Worm (Caenorhabditis elegans) whole organism, early embryonic: ENCODE results near the gene T16G1.13.

Source experiments
- B0310.2 ChIP-seq: sonication (generic microtip); optimal IDR thresholded peaks from 2 replicates; lab custom pipeline; 2016; ENCODE audit warnings: mild to moderate bottlenecking, missing genetic modification characterization, missing compliant biosample characterization
- F13C5.2 ChIP-seq: sonication (generic microtip); optimal IDR thresholded peaks from 2 replicates; lab custom pipeline; 2017; ENCODE audit warnings: mild to moderate bottlenecking, missing genetic modification characterization, inconsistent platforms, missing compliant biosample characterization
- aly-1 ChIP-seq: sonication (generic microtip); optimal IDR thresholded peaks from 2 replicates; lab custom pipeline; 2016; ENCODE audit warnings: missing genetic modification characterization, missing compliant biosample characterization
- ama-1 ChIP-seq: fragments of 150-350 bp; optimal IDR thresholded peaks from 2 replicates; lab custom pipeline; 2014
- ceh-13 ChIP-seq: fragments of 200-800 bp; sonication (Bioruptor generic); optimal IDR thresholded peaks from 2 replicates; lab custom pipeline; 2018; ENCODE audit warnings: mild to moderate bottlenecking, missing genetic modification characterization, missing compliant biosample characterization
- ceh-36 ChIP-seq: sonication (generic microtip); optimal IDR thresholded peaks from 2 replicates; lab custom pipeline; 2016; ENCODE audit warnings: missing genetic modification characterization, inconsistent platforms, missing compliant biosample characterization
- ets-7 ChIP-seq: sonication (generic microtip); optimal IDR thresholded peaks from 2 replicates; lab custom pipeline; 2016; ENCODE audit warnings: missing genotype, missing genetic modification characterization, missing compliant biosample characterization
- flt-1 ChIP-seq: fragments of 200-800 bp; sonication (Bioruptor generic); IDR thresholded peaks from 2 replicates; pipeline ENCODE4 v1.3.6; 2022; ENCODE audit warnings: missing genetic modification characterization, missing compliant biosample characterization
- hmbx-1 ChIP-seq: sonication (generic microtip); optimal IDR thresholded peaks from 2 replicates; lab custom pipeline; 2016; ENCODE audit warnings: mild to moderate bottlenecking, missing genetic modification characterization, missing compliant biosample characterization
- hmg-4 ChIP-seq: fragments of 200-800 bp; sonication (Bioruptor generic); optimal IDR thresholded peaks from 2 replicates; lab custom pipeline; 2018; ENCODE audit warnings: mild to moderate bottlenecking, missing genetic modification characterization, missing compliant biosample characterization
- hnd-1 ChIP-seq: sonication (generic microtip); optimal IDR thresholded peaks from 2 replicates; lab custom pipeline; 2016; ENCODE audit warnings: missing genetic modification characterization, missing compliant biosample characterization
- pes-1 ChIP-seq: fragments of 200-800 bp; sonication (Bioruptor generic); IDR thresholded peaks from 2 replicates; pipeline ENCODE4 v1.3.6; 2022; ENCODE audit warnings: missing genetic modification reagents, missing genetic modification characterization, missing compliant biosample characterization
- scrt-1 ChIP-seq: fragments of 200-800 bp; sonication (Bioruptor generic); IDR thresholded peaks from 2 replicates; pipeline ENCODE4 v1.3.6; 2022; ENCODE audit warnings: missing genetic modification characterization, missing compliant biosample characterization
- sea-1 ChIP-seq: fragments of 200-800 bp; sonication (Bioruptor generic); conservative IDR thresholded peaks from 2 replicates; pipeline ENCODE4 v1.3.6; 2022; ENCODE audit warnings: missing genetic modification characterization, missing compliant biosample characterization
- tbx-11 ChIP-seq: fragments of 200-800 bp; sonication (Bioruptor generic); IDR thresholded peaks from 2 replicates; pipeline ENCODE4 v1.3.6; 2022; ENCODE audit warnings: missing genetic modification characterization, missing compliant biosample characterization
- tbx-37 ChIP-seq: fragments of 200-800 bp; sonication (Bioruptor generic); conservative IDR thresholded peaks from 2 replicates; pipeline ENCODE4 v1.3.6; 2022; ENCODE audit warnings: missing genetic modification reagents, missing genetic modification characterization, missing compliant biosample characterization
- tra-4 ChIP-seq: sonication (generic microtip); optimal IDR thresholded peaks from 2 replicates; lab custom pipeline; 2017; ENCODE audit warnings: missing genetic modification characterization, missing compliant biosample characterization

T16G1.13 gene

ce11 chrV:12919705-12920104 lies 30.0 kb upstream of the T16G1.13 start, which contains the start of gene lipl-1:
Gene lipl-1 (plus strand): TSS chrV:12919986.
- TF ChIP-seq ceh-13 (GFP tag; lab: Kevin White, UChicago) (no peak), pes-1 (no peak), B0310.2 (tag; lab: Kevin White, UChicago) (no peak), hnd-1 (tag; lab: Kevin White, UChicago) (no peak), tbx-11 (no peak), scrt-1 (GFP tag; lab: Robert Waterston, UW) (no peak), ceh-36 (tag; lab: Kevin White, UChicago) (no peak), tra-4 (tag; lab: Kevin White, UChicago) (no peak), aly-1 (tag; lab: Kevin White, UChicago) (no peak)

ce11 chrV:12921680-12922079 lies 28.0 kb upstream of the T16G1.13 start:
- TF ChIP-seq hnd-1 (tag; lab: Kevin White, UChicago), result no peak
- no peak for TF ChIP-seq tbx-11
- TF ChIP-seq B0310.2 (tag; lab: Kevin White, UChicago), result no peak
- no peak for TF ChIP-seq pes-1
- no peak for TF ChIP-seq ceh-13 (GFP tag; lab: Kevin White, UChicago)
- no peak for TF ChIP-seq F13C5.2
- no peak for TF ChIP-seq ama-1
- TF ChIP-seq hmg-4 (GFP tag; lab: Kevin White, UChicago), result no peak
- TF ChIP-seq tra-4 (tag; lab: Kevin White, UChicago), result no peak
- TF ChIP-seq ets-7 (tag; lab: Kevin White, UChicago), result no peak
- no peak for TF ChIP-seq hmbx-1 (tag; lab: Kevin White, UChicago)
- no peak for TF ChIP-seq scrt-1 (GFP tag; lab: Robert Waterston, UW)

ce11 chrV:12922308-12922707 lies 27.4 kb upstream of the T16G1.13 start, which contains the start of gene dhrs-4:
Gene dhrs-4 (plus strand): TSS chrV:12922608.
- no peak for TF ChIP-seq ceh-36 (tag; lab: Kevin White, UChicago)
- no peak for TF ChIP-seq pes-1
- no peak for TF ChIP-seq ceh-13 (GFP tag; lab: Kevin White, UChicago)

ce11 chrV:12924128-12924527 lies 25.6 kb upstream of the T16G1.13 start, which contains the start of gene pqn-67:
Gene pqn-67 (plus strand): TSS chrV:12924428.
- no peak for TF ChIP-seq aly-1 (tag; lab: Kevin White, UChicago)
- TF ChIP-seq B0310.2 (tag; lab: Kevin White, UChicago), result no peak
- no peak for TF ChIP-seq ama-1
- TF ChIP-seq F13C5.2, result no peak
- TF ChIP-seq hmbx-1 (tag; lab: Kevin White, UChicago), result no peak
- no peak for TF ChIP-seq tbx-37 (GFP tag; lab: Robert Waterston, UW)

ce11 chrV:12928929-12929532 lies 20.7 kb upstream of the T16G1.13 start, which contains the start of gene T16G1.2:
Gene T16G1.2 (plus strand): TSS chrV:12929482.
- no peak for TF ChIP-seq tbx-37 (GFP tag; lab: Robert Waterston, UW)
- TF ChIP-seq hmg-4 (GFP tag; lab: Kevin White, UChicago), result no peak
- TF ChIP-seq ceh-36 (tag; lab: Kevin White, UChicago), result no peak
- no peak for TF ChIP-seq hmbx-1 (tag; lab: Kevin White, UChicago)
- TF ChIP-seq ets-7 (tag; lab: Kevin White, UChicago), result no peak
- TF ChIP-seq aly-1 (tag; lab: Kevin White, UChicago), result no peak

ce11 chrV:12933654-12934053 lies 16.1 kb upstream of the T16G1.13 start:
- TF ChIP-seq ceh-36 (tag; lab: Kevin White, UChicago) (no peak), ets-7 (tag; lab: Kevin White, UChicago) (no peak), ama-1 (no peak), tbx-11 (no peak), ceh-13 (GFP tag; lab: Kevin White, UChicago) (no peak), hnd-1 (tag; lab: Kevin White, UChicago) (no peak), flt-1 (GFP tag; lab: Robert Waterston, UW) (no peak), tra-4 (tag; lab: Kevin White, UChicago) (no peak), F13C5.2 (no peak), sea-1 (GFP tag; lab: Robert Waterston, UW) (no peak), hmbx-1 (tag; lab: Kevin White, UChicago) (no peak), hmg-4 (GFP tag; lab: Kevin White, UChicago) (no peak)

ce11 chrV:12934976-12935375 lies 14.7 kb upstream of the T16G1.13 start, which contains the start of gene T16G1.7:
Gene T16G1.7 (minus strand): TSS chrV:12935112.
- TF ChIP-seq F13C5.2 (no peak), scrt-1 (GFP tag; lab: Robert Waterston, UW) (no peak), sea-1 (GFP tag; lab: Robert Waterston, UW) (no peak), hmg-4 (GFP tag; lab: Kevin White, UChicago) (no peak), ceh-36 (tag; lab: Kevin White, UChicago) (no peak), B0310.2 (tag; lab: Kevin White, UChicago) (no peak), hnd-1 (tag; lab: Kevin White, UChicago) (no peak), flt-1 (GFP tag; lab: Robert Waterston, UW) (no peak), tbx-37 (GFP tag; lab: Robert Waterston, UW) (no peak), ceh-13 (GFP tag; lab: Kevin White, UChicago) (no peak), hmbx-1 (tag; lab: Kevin White, UChicago) (no peak), tbx-11 (no peak)

- TF ChIP-seq ets-7 (tag; lab: Kevin White, UChicago) (no peak), tbx-37 (GFP tag; lab: Robert Waterston, UW) (no peak), ceh-13 (GFP tag; lab: Kevin White, UChicago) (no peak), hmg-4 (GFP tag; lab: Kevin White, UChicago) (no peak), tra-4 (tag; lab: Kevin White, UChicago) (no peak), tbx-11 (no peak)
Observed at ce11 chrV:12937098-12937497, 12.6 kb upstream of the T16G1.13 start, which contains the start of gene T16G1.6. Gene T16G1.6 (minus strand): TSS chrV:12937174.
